Worm (Caenorhabditis elegans): ENCODE results near the gene ppt-1.

The ppt-1 gene

DNA sequence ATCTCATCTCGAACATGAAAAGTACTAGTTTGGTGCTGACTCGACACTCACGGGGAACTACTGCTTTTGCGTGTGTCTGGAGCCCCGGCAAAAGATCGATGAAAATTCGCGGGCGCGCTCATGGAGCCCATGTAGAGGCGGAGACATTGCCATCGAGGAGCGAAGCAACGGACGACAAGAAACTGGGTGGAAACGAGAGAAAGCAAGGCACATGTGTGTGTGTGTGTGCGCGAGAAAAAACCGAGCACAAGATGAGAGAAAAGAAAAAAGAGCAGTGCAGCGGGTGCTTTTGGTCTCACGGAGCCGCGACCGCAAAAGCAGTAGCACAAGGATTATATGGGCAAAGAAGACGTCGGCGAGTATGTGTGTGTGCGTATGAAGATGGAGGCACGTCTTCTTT is 32.6 kb upstream of the ppt-1 start (continued):
- no peak for TF ChIP-seq fkh-4 (tag; optimal IDR thresholded peaks at IDR 0.05; ENCODE audit: borderline replicate concordance)
- TF ChIP-seq elt-3 (tag; optimal IDR thresholded peaks at IDR 0.05), result no peak
- no peak for TF ChIP-seq grh-1 (GFP tag; IDR thresholded peaks at IDR 0.05)
- TF ChIP-seq tbx-2 (tag; optimal IDR thresholded peaks at IDR 0.05), result peak; percentile 53
- TF ChIP-seq zip-4 (GFP tag; optimal IDR thresholded peaks at IDR 0.05), result no peak
- peak in 1 of 2 experiments; percentile 25 for TF ChIP-seq ztf-11 (tag; optimal IDR thresholded peaks at IDR 0.05)
- TF ChIP-seq fos-1 (tag; optimal IDR thresholded peaks at IDR 0.05), result peak; percentile 30
- TF ChIP-seq lir-3 (tag; optimal IDR thresholded peaks at IDR 0.05; ENCODE audit: poor library complexity), result no peak
- TF ChIP-seq irx-1 (tag; optimal IDR thresholded peaks at IDR 0.05), result no peak
- no peak for TF ChIP-seq nhr-84 (tag; optimal IDR thresholded peaks at IDR 0.05)
- peak; percentile 8 for TF ChIP-seq nhr-20 (tag; optimal IDR thresholded peaks at IDR 0.05)
- no peak for TF ChIP-seq hlh-4 (tag; optimal IDR thresholded peaks at IDR 0.05)
- no peak for TF ChIP-seq efl-3 (GFP tag; optimal IDR thresholded peaks at IDR 0.05)
- TF ChIP-seq snu-23 (GFP tag; optimal IDR thresholded peaks at IDR 0.05), result peak; percentile 43
- no peak for TF ChIP-seq skn-1 (tag; optimal IDR thresholded peaks at IDR 0.05)
- no peak for TF ChIP-seq unc-130 (tag; optimal IDR thresholded peaks at IDR 0.05)
- TF ChIP-seq sox-4 (tag; optimal IDR thresholded peaks at IDR 0.05), result no peak
- TF ChIP-seq ceh-63 (GFP tag; optimal IDR thresholded peaks at IDR 0.05), result no peak
- no peak for TF ChIP-seq tlp-1 (tag; optimal IDR thresholded peaks at IDR 0.05)
- TF ChIP-seq ets-5 (GFP tag; IDR thresholded peaks at IDR 0.05), result no peak
- peak; percentile 26 for TF ChIP-seq rnt-1 (tag; optimal IDR thresholded peaks at IDR 0.05)
- TF ChIP-seq alr-1 (tag; optimal IDR thresholded peaks at IDR 0.05; ENCODE audit: borderline replicate concordance), result no peak
- peak; percentile 26 for TF ChIP-seq nhr-19 (GFP tag; conservative IDR thresholded peaks at IDR 0.05)
- peak; percentile 41 for TF ChIP-seq nhr-71 (tag; optimal IDR thresholded peaks at IDR 0.05)
- no peak for TF ChIP-seq vab-15 (tag; optimal IDR thresholded peaks at IDR 0.05)
- no peak for TF ChIP-seq nhr-12 (tag; optimal IDR thresholded peaks at IDR 0.05)
- TF ChIP-seq ztf-4 (tag; optimal IDR thresholded peaks at IDR 0.05), result no peak
- TF ChIP-seq jun-1 (tag; optimal IDR thresholded peaks at IDR 0.05), result no peak
- TF ChIP-seq pag-3 (tag; optimal IDR thresholded peaks at IDR 0.05; ENCODE audit: borderline replicate concordance, insufficient read depth), result no peak
- TF ChIP-seq dpl-1 (GFP tag; optimal IDR thresholded peaks at IDR 0.05), result peak in 1 of 3 experiments; percentile 41
- peak; percentile 63 for TF ChIP-seq nhr-47 (tag; optimal IDR thresholded peaks at IDR 0.05)
- peak; percentile 36 for TF ChIP-seq isw-1 (GFP tag; IDR thresholded peaks at IDR 0.05)
- peak; percentile 84 for TF ChIP-seq lin-14 (GFP tag; optimal IDR thresholded peaks at IDR 0.05)
- no peak for TF ChIP-seq C16A3.4 (tag; optimal IDR thresholded peaks at IDR 0.05)
- no peak for TF ChIP-seq C34B4.2 (tag; optimal IDR thresholded peaks at IDR 0.05)
- TF ChIP-seq nhr-28 (tag; optimal IDR thresholded peaks at IDR 0.05), result no peak
- peak; percentile 82 for TF ChIP-seq fkh-8 (tag; optimal IDR thresholded peaks at IDR 0.05)
- TF ChIP-seq unc-62 (GFP tag; optimal IDR thresholded peaks at IDR 0.05), result no peak
- no peak for TF ChIP-seq nhr-77 (tag; optimal IDR thresholded peaks at IDR 0.05)
- no peak for TF ChIP-seq nhr-76 (tag; optimal IDR thresholded peaks at IDR 0.05)
- peak in 1 of 2 experiments; percentile 51 for TF ChIP-seq lsy-2 (tag; optimal IDR thresholded peaks at IDR 0.05)
- TF ChIP-seq ceh-8 (GFP tag; optimal IDR thresholded peaks at IDR 0.05), result no peak
- TF ChIP-seq dsc-1 (tag; optimal IDR thresholded peaks at IDR 0.05), result peak; percentile 48
- TF ChIP-seq unc-86 (tag; optimal IDR thresholded peaks at IDR 0.05), result peak; percentile 57
- no peak for TF ChIP-seq lin-39 (tag; optimal IDR thresholded peaks at IDR 0.05)
- TF ChIP-seq ceh-90 (tag; optimal IDR thresholded peaks at IDR 0.05), result no peak
- no peak for TF ChIP-seq hlh-17 (GFP tag; optimal IDR thresholded peaks at IDR 0.05; ENCODE audit: borderline replicate concordance)
- peak; percentile 72 for TF ChIP-seq fkh-10 (GFP tag; optimal IDR thresholded peaks at IDR 0.05)
- peak in 1 of 2 experiments; percentile 30 for TF ChIP-seq efl-1 (optimal IDR thresholded peaks at IDR 0.05)
- TF ChIP-seq efl-1 (GFP tag; optimal IDR thresholded peaks at IDR 0.05 in 1 of 2), result peak in 1 of 2 experiments; percentile 3
- peak in 1 of 2 experiments; percentile 46 for TF ChIP-seq mdl-1 (tag; optimal IDR thresholded peaks at IDR 0.05)
- TF ChIP-seq egl-13 (tag; optimal IDR thresholded peaks at IDR 0.05), result peak; percentile 58
- TF ChIP-seq Y116A8C.19 (tag; optimal IDR thresholded peaks at IDR 0.05; ENCODE audit: borderline replicate concordance), result no peak
